Worm (Caenorhabditis elegans) whole organism, L4 larva: ENCODE data around the gene vha-12.

Source experiments
- F49E8.2 ChIP-seq: sonication (generic microtip); optimal IDR thresholded peaks from 2 replicates; lab custom pipeline; 2016; ENCODE audit warnings: missing compliant biosample characterization, mild to moderate bottlenecking, missing genetic modification characterization, borderline replicate concordance
- Y75B8A.6 ChIP-seq: fragments of 200-800 bp; sonication (Bioruptor generic); IDR thresholded peaks from 2 replicates; pipeline ENCODE4 v1.3.6; 2022; ENCODE audit warnings: missing genetic modification reagents, missing genetic modification characterization, missing compliant biosample characterization
- ZK337.2 ChIP-seq: fragments of 200-800 bp; sonication (Bioruptor generic); IDR thresholded peaks from 2 replicates; pipeline ENCODE4 v1.3.6; 2022; ENCODE audit warnings: missing genetic modification reagents, missing genetic modification characterization, missing compliant biosample characterization
- aha-1 ChIP-seq: fragments of 150-350 bp; peaks from one replicate; lab custom pipeline; 2014; ENCODE audit warnings: missing biosample characterization, missing genetic modification characterization
- ces-1 ChIP-seq: fragments of 150-350 bp; sonication (generic microtip); optimal IDR thresholded peaks from 4 replicates; lab custom pipeline; 2014; ENCODE audit warnings: missing biosample characterization, missing genetic modification reagents, missing genetic modification characterization
- cey-2 ChIP-seq: sonication (generic microtip); optimal IDR thresholded peaks from 3 replicates; lab custom pipeline; 2017; ENCODE audit warnings: missing genetic modification characterization, mild to moderate bottlenecking, missing compliant biosample characterization, antibody characterized with exemption, borderline replicate concordance; ENCODE audit not compliant: insufficient read depth
- daf-16 ChIP-seq, 3 experiments: sonication (generic microtip); optimal IDR thresholded peaks; 2 replicates each; lab custom pipeline; 2016 to 2017; ENCODE audit warnings: missing genetic modification characterization in 3 of 3, missing genetic modification reagents in 3 of 3, mild to moderate bottlenecking in 2 of 3, missing compliant biosample characterization in 2 of 3, missing biosample characterization in 1 of 3, moderate library complexity in 1 of 3
- daf-19 ChIP-seq: fragments of 200-800 bp; sonication (Bioruptor generic); conservative IDR thresholded peaks from 2 replicates; pipeline ENCODE4 v1.3.6; 2022; ENCODE audit warnings: missing genetic modification characterization, missing compliant biosample characterization
- dmd-6 ChIP-seq: fragments of 200-800 bp; sonication (Bioruptor generic); IDR thresholded peaks from 2 replicates; pipeline ENCODE4 v1.3.6; 2022; ENCODE audit warnings: missing genetic modification reagents, missing genetic modification characterization, missing compliant biosample characterization
- dve-1 ChIP-seq: sonication (generic microtip); optimal IDR thresholded peaks from 2 replicates; lab custom pipeline; 2017; ENCODE audit warnings: antibody characterized with exemption, mild to moderate bottlenecking, missing genetic modification characterization, missing compliant biosample characterization; ENCODE audit not compliant: insufficient read depth
- fkh-10 ChIP-seq: fragments of 150-350 bp; optimal IDR thresholded peaks from 2 replicates; lab custom pipeline; 2014; ENCODE audit warnings: missing biosample characterization, missing genetic modification reagents, missing genetic modification characterization
- gei-8 ChIP-seq: fragments of 200-800 bp; sonication (Bioruptor generic); optimal IDR thresholded peaks from 2 replicates; lab custom pipeline; 2018; ENCODE audit warnings: mild to moderate bottlenecking, missing genetic modification characterization, missing compliant biosample characterization
- hif-1 ChIP-seq, 2 experiments: sonication (generic microtip); optimal IDR thresholded peaks; 2 replicates each; lab custom pipeline; 2016 to 2017; ENCODE audit warnings: missing compliant biosample characterization in 2 of 2, missing genetic modification characterization in 2 of 2, missing genetic modification reagents in 2 of 2, missing genotype in 2 of 2, mild to moderate bottlenecking in 1 of 2
- hlh-11 ChIP-seq: fragments of 200-800 bp; sonication (Bioruptor generic); optimal IDR thresholded peaks from 2 replicates; lab custom pipeline; 2018; ENCODE audit warnings: mild to moderate bottlenecking, missing genetic modification characterization, missing compliant biosample characterization
- hmg-1.1 ChIP-seq: fragments of 200-800 bp; sonication (Bioruptor generic); IDR thresholded peaks from 2 replicates; pipeline ENCODE4 v1.3.6; 2022; ENCODE audit warnings: missing genetic modification reagents, missing genetic modification characterization, missing compliant biosample characterization
- jun-1 ChIP-seq: fragments of 150-350 bp; optimal IDR thresholded peaks from 2 replicates; lab custom pipeline; 2014; ENCODE audit warnings: missing biosample characterization, missing genetic modification reagents, missing genetic modification characterization
- lim-7 ChIP-seq: fragments of 200-800 bp; sonication (Bioruptor generic); IDR thresholded peaks from 2 replicates; pipeline ENCODE4 v1.3.6; 2022; ENCODE audit warnings: missing genetic modification characterization, missing compliant biosample characterization
- lin-1 ChIP-seq: fragments of 200-800 bp; sonication (Bioruptor generic); IDR thresholded peaks from 2 replicates; pipeline ENCODE4 v1.3.6; 2022; ENCODE audit warnings: missing genetic modification reagents, missing genetic modification characterization, missing compliant biosample characterization
- lin-29 ChIP-seq: fragments of 200-800 bp; sonication (Bioruptor generic); IDR thresholded peaks from 2 replicates; pipeline ENCODE4 v1.3.6; 2022; ENCODE audit warnings: missing genetic modification reagents, missing genetic modification characterization, missing compliant biosample characterization
- mdl-1 ChIP-seq, 2 experiments: fragments of 150-350 bp in 1 of 2; sonication (generic microtip) in 1 of 2; optimal IDR thresholded peaks; 2 replicates each; lab custom pipeline; 2014 to 2017; ENCODE audit warnings: missing biosample characterization in 2 of 2, missing genetic modification characterization in 2 of 2
- mdt-29 ChIP-seq: fragments of 200-800 bp; sonication (Bioruptor generic); IDR thresholded peaks from 2 replicates; pipeline ENCODE4 v1.3.6; 2022; ENCODE audit warnings: missing genetic modification reagents, missing genetic modification characterization, missing compliant biosample characterization
- mep-1 ChIP-seq: fragments of 150-350 bp; sonication (generic microtip); optimal IDR thresholded peaks from 3 replicates; lab custom pipeline; 2014; ENCODE audit warnings: missing biosample characterization, missing genetic modification characterization
- nhr-102 ChIP-seq: sonication (generic microtip); optimal IDR thresholded peaks from 2 replicates; lab custom pipeline; 2016; ENCODE audit warnings: mild to moderate bottlenecking, missing genetic modification characterization, moderate library complexity, missing compliant biosample characterization
- nhr-25 ChIP-seq: sonication (generic microtip); optimal IDR thresholded peaks from 2 replicates; lab custom pipeline; 2017; ENCODE audit warnings: missing genetic modification characterization, mild to moderate bottlenecking, missing compliant biosample characterization, antibody characterized with exemption, moderate library complexity, borderline replicate concordance; ENCODE audit not compliant: insufficient read depth
- nhr-28 ChIP-seq: fragments of 150-350 bp; optimal IDR thresholded peaks from 2 replicates; lab custom pipeline; 2014; ENCODE audit warnings: missing biosample characterization, missing genetic modification characterization
- nhr-42 ChIP-seq: fragments of 200-800 bp; sonication (Bioruptor generic); IDR thresholded peaks from 2 replicates; pipeline ENCODE4 v1.3.6; 2022; ENCODE audit warnings: missing genetic modification characterization, missing compliant biosample characterization
- nhr-48 ChIP-seq: sonication (generic microtip); optimal IDR thresholded peaks from 2 replicates; lab custom pipeline; 2016; ENCODE audit warnings: mild to moderate bottlenecking, missing genetic modification characterization, missing compliant biosample characterization
- nhr-76 ChIP-seq: fragments of 150-350 bp; optimal IDR thresholded peaks from 2 replicates; lab custom pipeline; 2014; ENCODE audit warnings: missing biosample characterization, missing genetic modification characterization
- nhr-77 ChIP-seq: fragments of 150-350 bp; optimal IDR thresholded peaks from 2 replicates; lab custom pipeline; 2014; ENCODE audit warnings: missing biosample characterization, missing genetic modification characterization
- saeg-2 ChIP-seq: fragments of 200-800 bp; sonication (Bioruptor generic); IDR thresholded peaks from 2 replicates; pipeline ENCODE4 v1.3.6; 2022; ENCODE audit warnings: missing genetic modification reagents, missing genetic modification characterization, missing compliant biosample characterization
- spr-3 ChIP-seq: fragments of 200-800 bp; sonication (Bioruptor generic); optimal IDR thresholded peaks from 2 replicates; lab custom pipeline; 2018; ENCODE audit warnings: mild to moderate bottlenecking, missing genetic modification characterization, missing compliant biosample characterization
- zag-1 ChIP-seq: fragments of 150-350 bp; optimal IDR thresholded peaks from 2 replicates; lab custom pipeline; 2014; ENCODE audit warnings: missing biosample characterization, missing genetic modification characterization
- zfp-2 ChIP-seq: sonication (generic microtip); optimal IDR thresholded peaks from 2 replicates; lab custom pipeline; 2016; ENCODE audit warnings: mild to moderate bottlenecking, missing genetic modification characterization, missing compliant biosample characterization
- zfp-3 ChIP-seq: fragments of 200-800 bp; sonication (Bioruptor generic); conservative IDR thresholded peaks from 2 replicates; pipeline ENCODE4 v1.3.6; 2022; ENCODE audit warnings: missing genetic modification reagents, missing genetic modification characterization, missing compliant biosample characterization

The vha-12 gene

ce11 chrX:4222779-4223387 lies 32.0 kb downstream of the vha-12 start (continued):
- peak; percentile 61 for TF ChIP-seq mep-1 (tag; lab: Kevin White, UChicago)
- peak; percentile 99 for TF ChIP-seq aha-1
- no peak for TF ChIP-seq zfp-3 (GFP tag; lab: Robert Waterston, UW)
- peak; percentile 11 to 43 for TF ChIP-seq hif-1 (tag; optimal IDR thresholded peaks at IDR 0.05; lab: Kevin White, UChicago)
- TF ChIP-seq ZK337.2 (GFP tag; lab: Robert Waterston, UW) = no peak
- peak; percentile 77 for TF ChIP-seq nhr-28 (tag; lab: Kevin White, UChicago)
- peak; percentile 32 for TF ChIP-seq jun-1 (tag; lab: Kevin White, UChicago)
- TF ChIP-seq nhr-102 (tag; lab: Kevin White, UChicago) = peak; percentile 88
- TF ChIP-seq dve-1 (tag; lab: Kevin White, UChicago) = peak; percentile 74
- TF ChIP-seq hmg-1.1 (GFP tag; lab: Robert Waterston, UW) = peak; percentile 98
- TF ChIP-seq dmd-6 (GFP tag; lab: Robert Waterston, UW) = peak; percentile 71
- peak; percentile 95 for TF ChIP-seq hlh-11 (tag; lab: Kevin White, UChicago)
- TF ChIP-seq zfp-2 (tag; lab: Kevin White, UChicago) = no peak
- TF ChIP-seq zag-1 (tag; lab: Kevin White, UChicago) = peak; percentile 68
- TF ChIP-seq lin-29 (GFP tag; lab: Robert Waterston, UW) = peak; percentile 13; the same call in 1 of the 2 replicates
- peak; percentile 57 for TF ChIP-seq nhr-42 (GFP tag; lab: Robert Waterston, UW)
- no peak for TF ChIP-seq nhr-76 (tag; lab: Kevin White, UChicago)
- TF ChIP-seq daf-19 (GFP tag; lab: Robert Waterston, UW) = 0 out of 2 replicates have a peak, but pooled peaks have one; percentile 15
- TF ChIP-seq saeg-2 (GFP tag; lab: Robert Waterston, UW) = peak; percentile 63
- peak; percentile 81 for TF ChIP-seq nhr-25 (tag; lab: Kevin White, UChicago)
- TF ChIP-seq Y75B8A.6 (GFP tag; lab: Robert Waterston, UW) = no peak
- TF ChIP-seq lin-1 (GFP tag; lab: Robert Waterston, UW) = no peak; the same call in 1 of the 2 replicates
- TF ChIP-seq daf-16 (GFP tag; optimal IDR thresholded peaks at IDR 0.05; lab: Kevin White, UChicago) = peak; percentile 56 to 86
- peak; percentile 51 for TF ChIP-seq daf-16 (tag; optimal IDR thresholded peaks at IDR 0.05; lab: Kevin White, UChicago)
- TF ChIP-seq cey-2 = no peak
- TF ChIP-seq mdl-1 (tag; optimal IDR thresholded peaks at IDR 0.05; lab: Kevin White, UChicago) = peak in 1 of 2 experiments; percentile 53
- no peak for TF ChIP-seq nhr-77
- TF ChIP-seq nhr-48 (tag; lab: Kevin White, UChicago) = peak; percentile 88
- TF ChIP-seq gei-8 (GFP tag; lab: Kevin White, UChicago) = no peak
- TF ChIP-seq F49E8.2 = no peak

ce11 chrX:4235752-4236151 lies 44.9 kb downstream of the vha-12 start, which contains the start of gene rab-37:
TSS of gene rab-37 (minus strand) at chrX:4235852.
- TF ChIP-seq mdt-29 (GFP tag; lab: Robert Waterston, UW) = no peak
- TF ChIP-seq aha-1 = peak; percentile 39

ce11 chrX:4238971-4239370 lies 48.1 kb downstream of the vha-12 start:
- TF ChIP-seq fkh-10 = peak; percentile 18
- TF ChIP-seq ces-1 (GFP tag; lab: Kevin White, UChicago) = peak; percentile 79
- TF ChIP-seq lim-7 (GFP tag; lab: Robert Waterston, UW) = no peak
- TF ChIP-seq spr-3 = no peak
